Worm (Caenorhabditis elegans): ENCODE measurements around the gene hog-1.

ce11 chrX:5803492-5803891, 50.6 kb downstream of the hog-1 start:
- TF ChIP-seq snpc-4 (tag; optimal IDR thresholded peaks at IDR 0.05): no peak
- no peak for TF ChIP-seq cnd-1 (tag; optimal IDR thresholded peaks at IDR 0.05)
- no peak for TF ChIP-seq sptf-1 (tag; optimal IDR thresholded peaks at IDR 0.05)
- no peak for TF ChIP-seq lin-13 (tag; optimal IDR thresholded peaks at IDR 0.05)
- TF ChIP-seq unc-39 (tag; optimal IDR thresholded peaks at IDR 0.05): no peak
- no peak for TF ChIP-seq elt-1 (tag; optimal IDR thresholded peaks at IDR 0.05; ENCODE audit: borderline replicate concordance, insufficient read depth)
- no peak for TF ChIP-seq ztf-11 (tag; optimal IDR thresholded peaks at IDR 0.05)
